Fruit fly (Drosophila melanogaster): Measurements from ENCODE around the gene Smvt.
A peak's percentile ranks its signal among the peaks of the same experiment; 100 is the strongest.

Smvt gene

DNA sequence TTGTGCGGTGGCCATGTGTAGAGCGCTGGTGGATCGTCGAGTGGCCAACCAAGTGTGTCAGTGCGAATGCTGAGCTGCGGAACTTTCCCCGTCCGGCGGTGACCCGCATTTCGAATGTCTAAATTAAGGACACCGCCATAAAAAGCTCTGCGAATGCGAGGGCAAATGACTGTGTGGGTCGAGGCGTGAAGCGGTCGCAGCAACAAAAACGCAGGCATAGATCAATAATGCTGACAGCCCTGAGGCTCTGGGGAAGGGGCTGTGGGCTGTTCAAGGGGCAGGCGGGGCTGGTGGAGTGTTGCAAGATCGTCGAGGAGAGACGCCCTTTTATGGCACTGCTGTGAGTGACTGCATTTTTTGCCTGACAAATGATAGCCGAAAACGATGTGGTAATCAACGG, 41.9 kb downstream of the Smvt start:
- TF ChIP-seq Abd-B (GFP tag; optimal IDR thresholded peaks at IDR 0.05) (no peak), fru (GFP tag; optimal IDR thresholded peaks at IDR 0.05) (no peak), Hr83 (GFP tag; optimal IDR thresholded peaks at IDR 0.05; ENCODE audit: poor library complexity, severe bottlenecking) (no peak), Myc (optimal IDR thresholded peaks at IDR 0.05) (no peak), dmrt93B (GFP tag; optimal IDR thresholded peaks at IDR 0.05) (no peak), Dfd (GFP tag; optimal IDR thresholded peaks at IDR 0.05) (no peak), Hnf4 (GFP tag; optimal IDR thresholded peaks at IDR 0.05) (no peak), Hr78 (GFP tag; optimal IDR thresholded peaks at IDR 0.05) (no peak), Dif (GFP tag; optimal IDR thresholded peaks at IDR 0.05; ENCODE audit: partially characterized antibody) (no peak), Mio (GFP tag; optimal IDR thresholded peaks at IDR 0.05) (no peak)

DNA sequence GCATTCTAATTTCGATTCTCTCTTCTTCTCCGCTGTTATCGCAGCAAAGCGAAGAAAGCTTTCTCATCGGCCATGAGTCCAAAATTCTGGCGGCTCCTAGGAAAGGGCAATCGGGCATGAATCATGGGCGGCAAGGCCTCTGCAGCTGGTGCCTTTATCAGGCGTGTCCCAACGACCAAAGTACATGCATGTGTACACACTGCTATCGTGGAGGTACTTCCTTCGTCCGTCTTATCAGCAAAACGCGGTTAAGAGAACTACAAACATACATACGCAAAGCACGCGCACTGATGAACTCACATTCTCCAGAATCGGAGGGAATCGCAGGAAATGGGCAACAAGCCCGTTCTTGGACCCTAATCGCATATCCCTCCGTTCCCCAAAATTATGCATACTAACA, 42.4 kb downstream of the Smvt start:
- TF ChIP-seq HLH106 (tag; optimal IDR thresholded peaks at IDR 0.05), result no peak
- TF ChIP-seq rgr (GFP tag; optimal IDR thresholded peaks at IDR 0.05), result no peak
- no peak for TF ChIP-seq woc (GFP tag; optimal IDR thresholded peaks at IDR 0.05)
- no peak for TF ChIP-seq Rel (GFP tag; optimal IDR thresholded peaks at IDR 0.05)
- TF ChIP-seq Rel (tag; optimal IDR thresholded peaks at IDR 0.05), result no peak
- no peak for TF ChIP-seq tai (GFP tag; optimal IDR thresholded peaks at IDR 0.05)
- no peak for TF ChIP-seq fru (GFP tag; optimal IDR thresholded peaks at IDR 0.05)
- no peak for TF ChIP-seq CrebA (GFP tag; optimal IDR thresholded peaks at IDR 0.05; ENCODE audit: borderline replicate concordance)

DNA sequence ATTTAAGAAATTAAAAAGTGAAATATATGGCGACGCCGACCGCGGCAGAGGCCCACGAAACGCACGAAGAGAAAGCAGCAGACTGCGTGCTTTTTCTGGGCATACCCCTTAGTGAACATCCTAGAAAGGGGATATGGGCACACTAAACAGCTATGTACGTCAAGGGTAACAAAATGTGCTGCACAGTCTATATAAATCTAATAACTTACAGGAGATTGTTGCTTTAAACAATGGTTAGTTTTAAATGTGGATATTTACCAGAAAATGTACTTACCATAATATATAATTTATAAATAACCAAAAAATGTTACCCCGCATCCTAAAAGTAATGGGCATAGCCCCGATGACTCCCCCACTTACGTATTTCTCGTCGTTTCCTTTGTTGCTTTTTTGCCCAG, 43.2 kb downstream of the Smvt start:
- no peak for TF ChIP-seq Hr78 (GFP tag; optimal IDR thresholded peaks at IDR 0.05)
- TF ChIP-seq Dif (GFP tag; optimal IDR thresholded peaks at IDR 0.05; ENCODE audit: partially characterized antibody), result no peak
- no peak for TF ChIP-seq brk (GFP tag; optimal IDR thresholded peaks at IDR 0.05)
- TF ChIP-seq sv (GFP tag; optimal IDR thresholded peaks at IDR 0.05), result no peak
- TF ChIP-seq Abd-B (GFP tag; optimal IDR thresholded peaks at IDR 0.05), result no peak
- TF ChIP-seq Rel (GFP tag; optimal IDR thresholded peaks at IDR 0.05), result no peak
- TF ChIP-seq Rel (tag; optimal IDR thresholded peaks at IDR 0.05), result no peak
- TF ChIP-seq dl (GFP tag; optimal IDR thresholded peaks at IDR 0.05; ENCODE audit: insufficient read depth in 1 of 2, partially characterized antibody in 2 of 2), result no peak
- peak; percentile 35 for TF ChIP-seq rgr (GFP tag; optimal IDR thresholded peaks at IDR 0.05)
- no peak for TF ChIP-seq br (GFP tag; optimal IDR thresholded peaks at IDR 0.05)
- peak; percentile 19 for TF ChIP-seq sage (GFP tag; optimal IDR thresholded peaks at IDR 0.05)
- TF ChIP-seq GATAd (GFP tag; optimal IDR thresholded peaks at IDR 0.05), result no peak
- TF ChIP-seq Sp1 (GFP tag; optimal IDR thresholded peaks at IDR 0.05), result peak; percentile 25
- no peak for TF ChIP-seq Mio (GFP tag; optimal IDR thresholded peaks at IDR 0.05)
- peak; percentile 42 for TF ChIP-seq h (GFP tag; optimal IDR thresholded peaks at IDR 0.05)
- no peak for TF ChIP-seq Hnf4 (GFP tag; optimal IDR thresholded peaks at IDR 0.05)
- TF ChIP-seq dsf (GFP tag; optimal IDR thresholded peaks at IDR 0.05; ENCODE audit: borderline replicate concordance), result no peak
- peak; percentile 37 for TF ChIP-seq HLH106 (tag; optimal IDR thresholded peaks at IDR 0.05)
- TF ChIP-seq N (GFP tag; optimal IDR thresholded peaks at IDR 0.05), result no peak
- no peak for TF ChIP-seq Jra (GFP tag; optimal IDR thresholded peaks at IDR 0.05)
- TF ChIP-seq tai (GFP tag; optimal IDR thresholded peaks at IDR 0.05), result no peak
- peak; percentile 49 for TF ChIP-seq fru (GFP tag; optimal IDR thresholded peaks at IDR 0.05)
- peak in 1 of 2 experiments; percentile 46 for TF ChIP-seq foxo (GFP tag; optimal IDR thresholded peaks at IDR 0.05)
- TF ChIP-seq dmrt93B (GFP tag; optimal IDR thresholded peaks at IDR 0.05), result no peak
- TF ChIP-seq Dfd (GFP tag; optimal IDR thresholded peaks at IDR 0.05), result no peak
- no peak for TF ChIP-seq Vsx2 (GFP tag; optimal IDR thresholded peaks at IDR 0.05; ENCODE audit: partially characterized antibody)
- TF ChIP-seq jim (GFP tag; optimal IDR thresholded peaks at IDR 0.05), result no peak
- no peak for TF ChIP-seq Hr83 (GFP tag; optimal IDR thresholded peaks at IDR 0.05; ENCODE audit: poor library complexity, severe bottlenecking)
- no peak for TF ChIP-seq lola (GFP tag; optimal IDR thresholded peaks at IDR 0.05)
- peak; percentile 41 for TF ChIP-seq OdsH (GFP tag; optimal IDR thresholded peaks at IDR 0.05)
- no peak for TF ChIP-seq usp (GFP tag; optimal IDR thresholded peaks at IDR 0.05)
- TF ChIP-seq pan (optimal IDR thresholded peaks at IDR 0.05), result no peak
- peak; percentile 18 for TF ChIP-seq ey (GFP tag; optimal IDR thresholded peaks at IDR 0.05)
- peak; percentile 48 for TF ChIP-seq psq (GFP tag; optimal IDR thresholded peaks at IDR 0.05)
- no peak for TF ChIP-seq CrebA (GFP tag; optimal IDR thresholded peaks at IDR 0.05; ENCODE audit: borderline replicate concordance)
- TF ChIP-seq woc (GFP tag; optimal IDR thresholded peaks at IDR 0.05), result peak; percentile 39
- TF ChIP-seq CG9705 (GFP tag; optimal IDR thresholded peaks at IDR 0.05), result no peak
- no peak for TF ChIP-seq Myc (optimal IDR thresholded peaks at IDR 0.05)
- TF ChIP-seq CG32264 (GFP tag; optimal IDR thresholded peaks at IDR 0.05), result no peak

All from whole organism, wandering third instar larva.